Worm (Caenorhabditis elegans) whole organism, L2 larva: ENCODE data around the gene egl-1.

Source experiments
- C34F6.9 ChIP-seq: fragments of 150-350 bp; optimal IDR thresholded peaks from 2 replicates; lab custom pipeline; 2014; ENCODE audit warnings: missing biosample characterization, missing genetic modification characterization
- R02D3.7 ChIP-seq: fragments of 150-350 bp; optimal IDR thresholded peaks from 2 replicates; lab custom pipeline; 2014; ENCODE audit warnings: missing biosample characterization, missing genetic modification characterization
- Y55F3AM.14 ChIP-seq: fragments of 200-800 bp; sonication (Bioruptor generic); optimal IDR thresholded peaks from 2 replicates; lab custom pipeline; 2018; ENCODE audit warnings: mild to moderate bottlenecking, missing genetic modification characterization, missing compliant biosample characterization
- alr-1 ChIP-seq: fragments of 150-350 bp; optimal IDR thresholded peaks from 2 replicates; lab custom pipeline; 2014; ENCODE audit warnings: missing biosample characterization, missing genetic modification characterization
- aly-2 ChIP-seq: fragments of 150-350 bp; optimal IDR thresholded peaks from 2 replicates; lab custom pipeline; 2014; ENCODE audit warnings: missing biosample characterization, missing genetic modification characterization
- ama-1 ChIP-seq: fragments of 150-350 bp; optimal IDR thresholded peaks from 2 replicates; lab custom pipeline; 2018; ENCODE audit warnings: inconsistent platforms
- blmp-1 ChIP-seq: sonication (generic microtip); optimal IDR thresholded peaks from 2 replicates; lab custom pipeline; 2017; ENCODE audit warnings: missing genetic modification characterization, mild to moderate bottlenecking, missing compliant biosample characterization, antibody characterized with exemption, moderate library complexity; ENCODE audit not compliant: insufficient read depth
- ceh-16 ChIP-seq: fragments of 150-350 bp; optimal IDR thresholded peaks from 2 replicates; lab custom pipeline; 2014; ENCODE audit warnings: missing biosample characterization, missing genetic modification characterization
- ceh-82 ChIP-seq: fragments of 150-350 bp; optimal IDR thresholded peaks from 2 replicates; lab custom pipeline; 2014; ENCODE audit warnings: missing biosample characterization, missing genetic modification characterization
- dmd-4 ChIP-seq: sonication (generic microtip); optimal IDR thresholded peaks from 2 replicates; lab custom pipeline; 2017; ENCODE audit warnings: missing biosample characterization, missing genetic modification characterization
- egl-27 ChIP-seq: sonication (generic microtip); optimal IDR thresholded peaks from 3 replicates; lab custom pipeline; 2017; ENCODE audit warnings: missing biosample characterization, missing genetic modification reagents, missing genetic modification characterization
- gmeb-1 ChIP-seq: fragments of 150-350 bp; optimal IDR thresholded peaks from 2 replicates; lab custom pipeline; 2014; ENCODE audit warnings: missing biosample characterization, missing genetic modification characterization
- lin-11 ChIP-seq: fragments of 150-350 bp; sonication (generic microtip); optimal IDR thresholded peaks from 2 replicates; lab custom pipeline; 2014; ENCODE audit warnings: missing biosample characterization, missing genetic modification characterization, inconsistent platforms, mixed read lengths
- lin-13 ChIP-seq: fragments of 150-350 bp; optimal IDR thresholded peaks from 2 replicates; lab custom pipeline; 2014; ENCODE audit warnings: missing biosample characterization, missing genetic modification reagents, missing genetic modification characterization
- lin-39 ChIP-seq: fragments of 150-350 bp; optimal IDR thresholded peaks from 2 replicates; lab custom pipeline; 2014; ENCODE audit warnings: missing biosample characterization, missing genetic modification reagents, missing genetic modification characterization
- lsy-2 ChIP-seq, 2 experiments: fragments of 150-350 bp in 1 of 2; sonication (generic microtip) in 1 of 2; optimal IDR thresholded peaks; 2 replicates each; lab custom pipeline; 2014 to 2017; ENCODE audit warnings: missing biosample characterization in 2 of 2, missing genetic modification characterization in 2 of 2
- mdl-1 ChIP-seq, 2 experiments: fragments of 150-350 bp in 1 of 2; sonication (generic microtip) in 1 of 2; optimal IDR thresholded peaks; 2 replicates each; lab custom pipeline; 2017; ENCODE audit warnings: missing biosample characterization in 2 of 2, missing genetic modification characterization in 2 of 2
- nhr-10 ChIP-seq: sonication (generic microtip); optimal IDR thresholded peaks from 2 replicates; lab custom pipeline; 2017; ENCODE audit warnings: missing biosample characterization, missing genetic modification characterization
- nhr-12 ChIP-seq: fragments of 150-350 bp; optimal IDR thresholded peaks from 2 replicates; lab custom pipeline; 2014; ENCODE audit warnings: missing biosample characterization, missing genetic modification characterization
- nhr-21 ChIP-seq: fragments of 150-350 bp; optimal IDR thresholded peaks from 2 replicates; lab custom pipeline; 2014; ENCODE audit warnings: missing biosample characterization, missing genetic modification characterization
- nhr-237 ChIP-seq: fragments of 150-350 bp; optimal IDR thresholded peaks from 2 replicates; lab custom pipeline; 2014; ENCODE audit warnings: missing biosample characterization, missing genetic modification characterization
- nhr-25 ChIP-seq: fragments of 150-350 bp; sonication (generic microtip); optimal IDR thresholded peaks from 3 replicates; lab custom pipeline; 2014; ENCODE audit warnings: missing biosample characterization, missing genetic modification characterization
- nhr-6 ChIP-seq: fragments of 150-350 bp; optimal IDR thresholded peaks from 2 replicates; lab custom pipeline; 2014; ENCODE audit warnings: missing biosample characterization, missing genetic modification characterization
- nhr-77 ChIP-seq: fragments of 150-350 bp; optimal IDR thresholded peaks from 2 replicates; lab custom pipeline; 2014; ENCODE audit warnings: missing biosample characterization, missing genetic modification characterization
- sem-4 ChIP-seq: fragments of 150-350 bp; optimal IDR thresholded peaks from 2 replicates; lab custom pipeline; 2014; ENCODE audit warnings: missing biosample characterization, missing genetic modification reagents, missing genetic modification characterization
- skn-1 ChIP-seq: sonication (generic microtip); optimal IDR thresholded peaks from 2 replicates; lab custom pipeline; 2017; ENCODE audit warnings: missing biosample characterization, missing genetic modification characterization
- sma-3 ChIP-seq: sonication (generic microtip); optimal IDR thresholded peaks from 2 replicates; lab custom pipeline; 2016; ENCODE audit warnings: missing genetic modification reagents, missing genetic modification characterization, missing compliant biosample characterization
- unc-55 ChIP-seq: fragments of 150-350 bp; sonication (generic microtip); optimal IDR thresholded peaks from 3 replicates; lab custom pipeline; 2014; ENCODE audit warnings: missing biosample characterization, missing genetic modification reagents, missing genetic modification characterization
- zag-1 ChIP-seq: fragments of 150-350 bp; optimal IDR thresholded peaks from 2 replicates; lab custom pipeline; 2014; ENCODE audit warnings: missing biosample characterization, missing genetic modification characterization
- ztf-1 ChIP-seq: fragments of 200-800 bp; sonication (Bioruptor generic); conservative IDR thresholded peaks from 2 replicates; pipeline ENCODE4 v1.3.6; 2022; ENCODE audit warnings: missing genetic modification characterization, missing compliant biosample characterization
- ztf-11 ChIP-seq: sonication (generic microtip); optimal IDR thresholded peaks from 2 replicates; lab custom pipeline; 2017; ENCODE audit warnings: missing biosample characterization, missing genetic modification characterization
- ztf-4 ChIP-seq: fragments of 150-350 bp; optimal IDR thresholded peaks from 2 replicates; lab custom pipeline; 2014; ENCODE audit warnings: missing biosample characterization, missing genetic modification characterization

egl-1 gene

ce11 chrV:14440841-14441240 is 8.7 kb upstream of the egl-1 start, which contains the start of gene F23B12.4:
F23B12.4 (plus strand) TSS chrV:14441141.
- TF ChIP-seq ztf-4 (tag; lab: Kevin White, UChicago), result no peak
- TF ChIP-seq mdl-1 (tag; optimal IDR thresholded peaks at IDR 0.05; lab: Kevin White, UChicago), result no peak
- no peak for TF ChIP-seq nhr-21 (tag; lab: Kevin White, UChicago)
- TF ChIP-seq nhr-10 (tag; lab: Kevin White, UChicago), result no peak
- no peak for TF ChIP-seq nhr-25 (tag; lab: Kevin White, UChicago)
- no peak for TF ChIP-seq dmd-4
- TF ChIP-seq Y55F3AM.14 (GFP tag; lab: Kevin White, UChicago), result no peak
- no peak for TF ChIP-seq nhr-237
- TF ChIP-seq aly-2 (tag; lab: Kevin White, UChicago), result no peak
- no peak for TF ChIP-seq zag-1 (tag; lab: Kevin White, UChicago)
- no peak for TF ChIP-seq lsy-2 (tag; optimal IDR thresholded peaks at IDR 0.05; lab: Kevin White, UChicago)
- TF ChIP-seq, all 48 proteins: peak for 0

ce11 chrV:14439236-14439635 is 7.1 kb upstream of the egl-1 start:
- TF ChIP-seq alr-1 (no peak), mdl-1 (tag; optimal IDR thresholded peaks at IDR 0.05; lab: Kevin White, UChicago) (no peak), nhr-237 (no peak), lin-39 (tag; lab: Kevin White, UChicago) (no peak), blmp-1 (tag; lab: Kevin White, UChicago) (no peak), ztf-4 (tag; lab: Kevin White, UChicago) (no peak), lin-11 (tag; lab: Kevin White, UChicago) (no peak), ama-1 (no peak), nhr-12 (tag; lab: Kevin White, UChicago) (no peak), skn-1 (no peak), sem-4 (tag; lab: Kevin White, UChicago) (no peak), dmd-4 (no peak), C34F6.9 (tag; lab: Kevin White, UChicago) (no peak), lin-13 (no peak), Y55F3AM.14 (GFP tag; lab: Kevin White, UChicago) (no peak), nhr-6 (tag; lab: Kevin White, UChicago) (no peak)

ce11 chrV:14438099-14438739 is 6.1 kb upstream of the egl-1 start:
- TF ChIP-seq nhr-21 (tag; lab: Kevin White, UChicago) (no peak), unc-55 (no peak), ztf-11 (tag; lab: Kevin White, UChicago) (no peak), nhr-12 (tag; lab: Kevin White, UChicago) (no peak)

ce11 chrV:14437355-14437754 is 5.2 kb upstream of the egl-1 start:
- no peak for TF ChIP-seq nhr-10 (tag; lab: Kevin White, UChicago)
- no peak for TF ChIP-seq aly-2 (tag; lab: Kevin White, UChicago)
- TF ChIP-seq lsy-2 (tag; optimal IDR thresholded peaks at IDR 0.05; lab: Kevin White, UChicago), result no peak
- TF ChIP-seq ceh-16, result no peak
- no peak for TF ChIP-seq ztf-1 (GFP tag; lab: Robert Waterston, UW)
- TF ChIP-seq mdl-1 (tag; optimal IDR thresholded peaks at IDR 0.05; lab: Kevin White, UChicago), result no peak
- TF ChIP-seq gmeb-1 (tag; lab: Kevin White, UChicago), result no peak
- no peak for TF ChIP-seq nhr-237

- TF ChIP-seq R02D3.7 (tag; lab: Kevin White, UChicago), result no peak
- TF ChIP-seq nhr-77 (tag; lab: Kevin White, UChicago), result no peak
- TF ChIP-seq dmd-4, result no peak
- TF ChIP-seq ceh-16, result no peak
- TF ChIP-seq gmeb-1 (tag; lab: Kevin White, UChicago), result no peak
- no peak for TF ChIP-seq ceh-82
- TF ChIP-seq blmp-1 (tag; lab: Kevin White, UChicago), result no peak
- no peak for TF ChIP-seq lin-13
- TF ChIP-seq ztf-11 (tag; lab: Kevin White, UChicago), result no peak
- TF ChIP-seq egl-27 (tag; lab: Kevin White, UChicago), result no peak
- no peak for TF ChIP-seq lsy-2 (tag; optimal IDR thresholded peaks at IDR 0.05; lab: Kevin White, UChicago)
- no peak for TF ChIP-seq alr-1
- no peak for TF ChIP-seq nhr-25 (tag; lab: Kevin White, UChicago)
- no peak for TF ChIP-seq lin-39 (tag; lab: Kevin White, UChicago)
- TF ChIP-seq sma-3 (GFP tag; lab: Kevin White, UChicago), result no peak
These were observed 4.0 kb upstream of the egl-1 start for ce11 chrV:14436195-14436594.
